Fruit fly (Drosophila melanogaster) whole organism, embryonic: ENCODE measurements around the gene corn.
A peak's percentile ranks its signal among the peaks of the same experiment; 100 is the strongest.

Experiments
- Adf1 ChIP-seq: fragments of 200-800 bp; sonication (Bioruptor generic); IDR thresholded peaks from 2 replicates; pipeline ENCODE4 v1.3.6; 2022; ENCODE audit warnings: missing biosample characterization, missing genetic modification characterization
- Antp ChIP-seq: fragments of 200-800 bp; sonication (Bioruptor generic); optimal IDR thresholded peaks from 3 replicates; lab custom pipeline; 2016; ENCODE audit warnings: missing biosample characterization, missing genetic modification characterization
- Bteb2 ChIP-seq: fragments of 200-800 bp; sonication (Bioruptor generic); optimal IDR thresholded peaks from 2 replicates; lab custom pipeline; 2016; ENCODE audit warnings: missing biosample characterization, missing genetic modification characterization
- C15 ChIP-seq: fragments of 200-800 bp; sonication (Bioruptor generic); IDR thresholded peaks from 3 replicates; pipeline ENCODE4 v1.3.6; 2022; ENCODE audit warnings: missing biosample characterization, missing genetic modification characterization
- CG10267 ChIP-seq: fragments of 200-800 bp; sonication (Bioruptor generic); optimal IDR thresholded peaks from 2 replicates; lab custom pipeline; 2018; ENCODE audit warnings: missing biosample characterization, mild to moderate bottlenecking, missing genetic modification characterization, moderate library complexity
- CG10462 ChIP-seq: fragments of 200-800 bp; sonication (Bioruptor generic); optimal IDR thresholded peaks from 2 replicates; lab custom pipeline; 2016; ENCODE audit warnings: missing biosample characterization, missing genetic modification characterization
- CG10565 ChIP-seq: fragments of 200-800 bp; sonication (Bioruptor generic); optimal IDR thresholded peaks from 3 replicates; lab custom pipeline; 2016; ENCODE audit warnings: missing biosample characterization, mild to moderate bottlenecking, missing genetic modification characterization
- CG10654 ChIP-seq: fragments of 200-800 bp; sonication (Bioruptor generic); optimal IDR thresholded peaks from 2 replicates; lab custom pipeline; 2016; ENCODE audit warnings: missing biosample characterization, missing genetic modification characterization
- CG10979 ChIP-seq: fragments of 200-800 bp; sonication (Bioruptor generic); optimal IDR thresholded peaks from 2 replicates; lab custom pipeline; 2018; ENCODE audit warnings: missing biosample characterization, mild to moderate bottlenecking, missing genetic modification characterization, moderate library complexity
- CG12942 ChIP-seq: fragments of 200-800 bp; sonication (Bioruptor generic); optimal IDR thresholded peaks from 3 replicates; lab custom pipeline; 2016; ENCODE audit warnings: missing biosample characterization, missing genetic modification characterization
- CG13775 ChIP-seq: fragments of 200-800 bp; sonication (Bioruptor generic); optimal IDR thresholded peaks from 3 replicates; lab custom pipeline; 2017; ENCODE audit warnings: missing biosample characterization, mild to moderate bottlenecking, missing genetic modification characterization
- CG14667 ChIP-seq: fragments of 200-800 bp; sonication (Bioruptor generic); IDR thresholded peaks from 2 replicates; pipeline ENCODE4 v1.3.6; 2022; ENCODE audit warnings: missing biosample characterization, missing genetic modification characterization
- CG1647 ChIP-seq: fragments of 200-800 bp; sonication (Bioruptor generic); optimal IDR thresholded peaks from 3 replicates; lab custom pipeline; 2016; ENCODE audit warnings: missing biosample characterization, missing genetic modification characterization
- CG16863 ChIP-seq: fragments of 200-800 bp; sonication (Bioruptor generic); optimal IDR thresholded peaks from 3 replicates; lab custom pipeline; 2016; ENCODE audit warnings: missing biosample characterization, missing genetic modification characterization
- CG17385 ChIP-seq: fragments of 200-800 bp; sonication (Bioruptor generic); optimal IDR thresholded peaks from 3 replicates; lab custom pipeline; 2018; ENCODE audit warnings: missing biosample characterization, mild to moderate bottlenecking, missing genetic modification characterization
- CG18599 ChIP-seq: fragments of 200-800 bp; sonication (Bioruptor generic); optimal IDR thresholded peaks from 3 replicates; lab custom pipeline; 2017; ENCODE audit warnings: missing biosample characterization, missing genetic modification characterization, mild to moderate bottlenecking, moderate library complexity, missing genetic modification reagents
- CG2116 ChIP-seq: fragments of 200-800 bp; sonication (Bioruptor generic); optimal IDR thresholded peaks from 3 replicates; lab custom pipeline; 2018; ENCODE audit warnings: missing biosample characterization, mild to moderate bottlenecking, missing genetic modification characterization
- CG3065 ChIP-seq: fragments of 200-800 bp; sonication (Bioruptor generic); optimal IDR thresholded peaks from 2 replicates; lab custom pipeline; 2016; ENCODE audit warnings: missing biosample characterization, missing genetic modification characterization
- CG31365 ChIP-seq: fragments of 200-800 bp; sonication (Bioruptor generic); optimal IDR thresholded peaks from 2 replicates; lab custom pipeline; 2018; ENCODE audit warnings: missing biosample characterization, mild to moderate bottlenecking, missing genetic modification characterization
- CG3407 ChIP-seq: fragments of 200-800 bp; sonication (Bioruptor generic); optimal IDR thresholded peaks from 2 replicates; lab custom pipeline; 2018; ENCODE audit warnings: missing biosample characterization, mild to moderate bottlenecking, missing genetic modification characterization
- CG3995 ChIP-seq: fragments of 200-800 bp; sonication (Bioruptor generic); optimal IDR thresholded peaks from 3 replicates; lab custom pipeline; 2016; ENCODE audit warnings: missing biosample characterization, missing genetic modification characterization
- CG4707 ChIP-seq: fragments of 200-800 bp; sonication (Bioruptor generic); optimal IDR thresholded peaks from 2 replicates; lab custom pipeline; 2018; ENCODE audit warnings: missing biosample characterization, mild to moderate bottlenecking, missing genetic modification characterization, moderate library complexity
- CG6689 ChIP-seq: fragments of 200-800 bp; sonication (Bioruptor generic); IDR thresholded peaks from 2 replicates; pipeline ENCODE4 v1.3.6; 2022; ENCODE audit warnings: missing biosample characterization, missing genetic modification characterization
- CG6813 ChIP-seq: fragments of 200-800 bp; sonication (Bioruptor generic); optimal IDR thresholded peaks from 2 replicates; lab custom pipeline; 2017; ENCODE audit warnings: missing biosample characterization, missing genetic modification characterization, mild to moderate bottlenecking, moderate library complexity, missing genetic modification reagents
- CG7928 ChIP-seq: fragments of 200-800 bp; sonication (Bioruptor generic); optimal IDR thresholded peaks from 2 replicates; lab custom pipeline; 2017; ENCODE audit warnings: missing biosample characterization, mild to moderate bottlenecking, missing genetic modification characterization
- CG9215 ChIP-seq: fragments of 200-800 bp; sonication (Bioruptor generic); IDR thresholded peaks from 2 replicates; pipeline ENCODE4 v1.3.6; 2022; ENCODE audit warnings: missing biosample characterization, missing genetic modification characterization
- D19A ChIP-seq: fragments of 200-800 bp; optimal IDR thresholded peaks from 3 replicates; lab custom pipeline; 2019; ENCODE audit warnings: missing biosample characterization, mild to moderate bottlenecking, missing genetic modification characterization, moderate library complexity
- Drgx ChIP-seq: fragments of 200-800 bp; sonication (Bioruptor generic); IDR thresholded peaks from 2 replicates; pipeline ENCODE4 v1.3.6; 2022; ENCODE audit warnings: missing biosample characterization, missing genetic modification characterization
- Ets65A ChIP-seq: fragments of 200-800 bp; sonication (Bioruptor generic); peaks from one replicate; lab custom pipeline; 2016; ENCODE audit warnings: missing biosample characterization, missing genetic modification characterization
- Fer2 ChIP-seq: fragments of 200-800 bp; sonication (Bioruptor generic); optimal IDR thresholded peaks from 2 replicates; lab custom pipeline; 2018; ENCODE audit warnings: missing biosample characterization, mild to moderate bottlenecking, missing genetic modification characterization, moderate library complexity
- Hmx ChIP-seq: fragments of 200-800 bp; sonication (Bioruptor generic); optimal IDR thresholded peaks from 2 replicates; lab custom pipeline; 2016; ENCODE audit warnings: missing biosample characterization, missing genetic modification characterization
- Lim3 ChIP-seq: fragments of 200-800 bp; sonication (Bioruptor generic); IDR thresholded peaks from 2 replicates; pipeline ENCODE4 v1.3.6; 2022; ENCODE audit warnings: missing biosample characterization, missing genetic modification characterization
- Max ChIP-seq: fragments of 200-800 bp; sonication (Bioruptor generic); optimal IDR thresholded peaks from 2 replicates; lab custom pipeline; 2016; ENCODE audit warnings: missing biosample characterization, mild to moderate bottlenecking, missing genetic modification characterization
- Meics ChIP-seq: fragments of 200-800 bp; sonication (Bioruptor generic); optimal IDR thresholded peaks from 2 replicates; lab custom pipeline; 2017; ENCODE audit warnings: missing biosample characterization, mild to moderate bottlenecking, missing genetic modification characterization
- abd-A ChIP-seq: fragments of 200-800 bp; sonication (Bioruptor generic); optimal IDR thresholded peaks from 3 replicates; lab custom pipeline; 2019; ENCODE audit warnings: missing biosample characterization, mild to moderate bottlenecking, missing genetic modification characterization, moderate library complexity
- ase ChIP-seq: fragments of 200-800 bp; sonication (Bioruptor generic); IDR thresholded peaks from 3 replicates; pipeline ENCODE4 v1.3.6; 2022; ENCODE audit warnings: missing biosample characterization, missing genetic modification characterization
- az2 ChIP-seq: fragments of 200-800 bp; sonication (Bioruptor generic); optimal IDR thresholded peaks from 3 replicates; lab custom pipeline; 2016; ENCODE audit warnings: missing biosample characterization, missing genetic modification characterization
- cato ChIP-seq: fragments of 200-800 bp; sonication (Bioruptor generic); optimal IDR thresholded peaks from 2 replicates; lab custom pipeline; 2016; ENCODE audit warnings: missing biosample characterization, missing genetic modification characterization, borderline replicate concordance
- cg ChIP-seq: fragments of 200-800 bp; sonication (Bioruptor generic); optimal IDR thresholded peaks from 3 replicates; lab custom pipeline; 2019; ENCODE audit warnings: missing biosample characterization, mild to moderate bottlenecking, missing genetic modification characterization, moderate library complexity
- ci ChIP-seq: fragments of 200-800 bp; sonication (Bioruptor generic); IDR thresholded peaks from 3 replicates; pipeline ENCODE4 v1.3.6; 2022; ENCODE audit warnings: missing biosample characterization, missing genetic modification characterization
- maf-S ChIP-seq: fragments of 200-800 bp; sonication (Bioruptor generic); optimal IDR thresholded peaks from 2 replicates; lab custom pipeline; 2016; ENCODE audit warnings: missing biosample characterization, missing genetic modification characterization
- mam ChIP-seq: fragments of 200-800 bp; sonication (Bioruptor generic); optimal IDR thresholded peaks from 3 replicates; lab custom pipeline; 2016; ENCODE audit warnings: missing biosample characterization, missing genetic modification characterization
- nau ChIP-seq: fragments of 200-800 bp; sonication (Bioruptor generic); optimal IDR thresholded peaks from 3 replicates; lab custom pipeline; 2017; ENCODE audit warnings: missing biosample characterization, mild to moderate bottlenecking, missing genetic modification characterization, missing genetic modification reagents
- pnt ChIP-seq: fragments of 200-800 bp; sonication (Bioruptor generic); optimal IDR thresholded peaks from 3 replicates; lab custom pipeline; 2016; ENCODE audit warnings: missing biosample characterization, missing genetic modification characterization
- sr ChIP-seq: fragments of 200-800 bp; sonication (Bioruptor generic); IDR thresholded peaks from 3 replicates; pipeline ENCODE4 v1.3.6; 2022; ENCODE audit warnings: missing biosample characterization, missing genetic modification characterization
- stc ChIP-seq: fragments of 200-800 bp; sonication (Bioruptor generic); IDR thresholded peaks from 2 replicates; pipeline ENCODE4 v1.3.6; 2022; ENCODE audit warnings: missing biosample characterization, missing genetic modification characterization
- unpg ChIP-seq: fragments of 200-800 bp; sonication (Bioruptor generic); optimal IDR thresholded peaks from 3 replicates; lab custom pipeline; 2018; ENCODE audit warnings: missing biosample characterization, mild to moderate bottlenecking, missing genetic modification characterization, moderate library complexity
- vnd ChIP-seq: fragments of 200-800 bp; sonication (Bioruptor generic); IDR thresholded peaks from 3 replicates; pipeline ENCODE4 v1.3.6; 2022; ENCODE audit warnings: missing biosample characterization, missing genetic modification characterization; ENCODE audit not compliant: partially characterized antibody

The corn gene

dm6 chr3L:7133699-7134655, 22.9 kb downstream of the corn start, which contains the start of gene melt (continued):
- TF ChIP-seq ci (GFP tag; lab: Robert Waterston, UW) (peak; percentile 51), cato (GFP tag; lab: Kevin White, UChicago) (peak; percentile 87), pnt (GFP tag; lab: Kevin White, UChicago) (peak; percentile 77), CG3995 (peak; percentile 56), CG10565 (GFP tag; lab: Kevin White, UChicago) (peak; percentile 16), CG10462 (GFP tag; lab: Kevin White, UChicago) (peak; percentile 79), CG10979 (tag; lab: Kevin White, UChicago) (peak; percentile 89), ase (GFP tag; lab: Robert Waterston, UW) (peak; percentile 43; the same call in 1 of the 3 replicates), Drgx (GFP tag; lab: Robert Waterston, UW) (peak; percentile 56), cg (GFP tag; lab: Kevin White, UChicago) (peak; percentile 79), Ets65A (GFP tag; lab: Kevin White, UChicago) (peak; percentile 98), CG16863 (GFP tag; lab: Kevin White, UChicago) (peak; percentile 83), Max (GFP tag; lab: Kevin White, UChicago) (peak; percentile 91), nau (GFP tag; lab: Kevin White, UChicago) (peak; percentile 85), stc (0 out of 2 replicates have a peak, but pooled peaks have one; percentile 41), CG18599 (peak; percentile 85), CG10267 (tag; lab: Kevin White, UChicago) (peak; percentile 84), CG14667 (peak; percentile 76), CG31365 (tag; lab: Kevin White, UChicago) (no peak), CG3065 (GFP tag; lab: Kevin White, UChicago) (peak; percentile 68), Hmx (GFP tag; lab: Kevin White, UChicago) (peak; percentile 81), az2 (GFP tag; lab: Kevin White, UChicago) (peak; percentile 89), Bteb2 (peak; percentile 83), vnd (GFP tag; lab: Robert Waterston, UW) (peak; percentile 33; the same call in 1 of the 3 replicates), CG12942 (GFP tag; lab: Kevin White, UChicago) (peak; percentile 81), CG17385 (GFP tag; lab: Kevin White, UChicago) (peak; percentile 81), CG6689 (peak; percentile 90), abd-A (tag; lab: Kevin White, UChicago) (peak; percentile 24), mam (GFP tag; lab: Kevin White, UChicago) (peak; percentile 91), CG4707 (GFP tag; lab: Kevin White, UChicago) (peak; percentile 38), CG9215 (GFP tag; lab: Robert Waterston, UW) (peak; percentile 86), C15 (peak; percentile 26; the same call in 1 of the 3 replicates), Meics (GFP tag; lab: Kevin White, UChicago) (peak; percentile 91), CG3407 (GFP tag; lab: Kevin White, UChicago) (peak; percentile 68), CG2116 (GFP tag; lab: Kevin White, UChicago) (peak; percentile 71), CG10654 (GFP tag; lab: Kevin White, UChicago) (peak; percentile 82), sr (GFP tag; lab: Robert Waterston, UW) (peak; percentile 48; the same call in 1 of the 3 replicates), CG6813 (GFP tag; lab: Kevin White, UChicago) (peak; percentile 74), D19A (tag; lab: Kevin White, UChicago) (peak; percentile 83), unpg (GFP tag; lab: Kevin White, UChicago) (peak; percentile 75), maf-S (GFP tag; lab: Kevin White, UChicago) (peak; percentile 81), Fer2 (tag; lab: Kevin White, UChicago) (peak; percentile 54), Adf1 (GFP tag; lab: Robert Waterston, UW) (peak; percentile 52; the same call in 1 of the 2 replicates), CG1647 (GFP tag; lab: Kevin White, UChicago) (peak; percentile 79), Antp (peak; percentile 84), CG13775 (peak; percentile 91), Lim3 (GFP tag; lab: Robert Waterston, UW) (0 out of 2 replicates have a peak, but pooled peaks have one; percentile 29), CG7928 (GFP tag; lab: Kevin White, UChicago) (peak; percentile 61)
